Fruit fly (Drosophila melanogaster): ENCODE results near the gene Bub1.

Gene Bub1

DNA sequence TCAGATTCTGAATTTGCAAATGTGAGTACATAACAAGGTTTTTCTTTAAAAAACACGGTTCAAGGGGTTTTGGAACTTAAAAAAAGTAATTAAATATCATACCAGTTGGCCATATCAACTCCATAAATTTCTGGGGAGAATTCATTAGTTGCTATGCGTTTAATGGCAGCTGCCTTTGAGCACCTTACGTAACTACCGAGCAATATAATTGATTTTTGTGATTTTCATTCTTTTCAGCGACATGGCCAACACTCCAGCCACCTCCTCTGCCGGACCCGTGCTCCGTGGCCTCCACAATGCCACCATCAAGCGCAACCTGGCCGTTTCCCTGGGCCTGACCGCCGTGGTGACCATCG, 48.6 kb downstream of the Bub1 start:
- TF ChIP-seq insv (optimal IDR thresholded peaks at IDR 0.05) (no peak), ttk (optimal IDR thresholded peaks at IDR 0.05) (no peak), h (optimal IDR thresholded peaks at IDR 0.05) (no peak), psq (optimal IDR thresholded peaks at IDR 0.05) (no peak), Sin3A (optimal IDR thresholded peaks at IDR 0.05) (no peak), Myc (optimal IDR thresholded peaks at IDR 0.05) (no peak)

DNA sequence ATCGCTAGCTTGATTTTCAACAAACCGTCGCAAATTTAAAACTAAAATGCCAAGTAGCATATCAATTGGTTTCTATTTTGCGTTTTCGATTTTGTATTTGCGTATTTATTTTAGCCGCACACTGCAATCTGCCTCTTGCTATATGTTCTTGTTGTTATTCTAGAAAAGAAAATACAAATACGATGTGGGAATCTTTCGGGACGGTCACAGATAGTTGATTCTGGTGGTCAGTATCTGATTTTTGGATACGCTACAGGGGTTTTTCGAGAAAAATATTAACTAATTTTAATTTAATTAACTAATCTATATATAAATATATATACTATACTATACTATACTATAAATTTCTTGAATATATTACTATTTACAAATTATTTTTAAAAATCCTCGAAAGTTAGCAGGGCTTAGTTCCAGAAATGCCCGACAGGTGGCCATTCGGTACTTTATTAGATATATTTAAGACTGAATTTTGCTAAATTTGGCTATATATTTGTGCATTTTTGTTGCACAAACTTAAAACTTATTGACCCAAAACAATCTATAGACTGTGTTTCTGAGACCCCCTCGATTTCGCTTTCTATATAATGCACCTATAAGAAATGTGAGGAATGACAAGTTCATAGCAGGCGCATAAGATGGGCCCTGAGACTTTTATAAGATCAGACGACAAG, 50.3 kb downstream of the Bub1 start, which contains the start of gene CG14022:
Gene CG14022 (minus strand): TSS at position 51 of the 671 bp plus-strand sequence.
- TF ChIP-seq psq (optimal IDR thresholded peaks at IDR 0.05): no peak
- TF ChIP-seq insv (optimal IDR thresholded peaks at IDR 0.05): no peak
- no peak for TF ChIP-seq h (optimal IDR thresholded peaks at IDR 0.05)
- no peak for TF ChIP-seq Sin3A (optimal IDR thresholded peaks at IDR 0.05)
- TF ChIP-seq ttk (optimal IDR thresholded peaks at IDR 0.05): no peak
- no peak for TF ChIP-seq Myc (optimal IDR thresholded peaks at IDR 0.05)

DNA sequence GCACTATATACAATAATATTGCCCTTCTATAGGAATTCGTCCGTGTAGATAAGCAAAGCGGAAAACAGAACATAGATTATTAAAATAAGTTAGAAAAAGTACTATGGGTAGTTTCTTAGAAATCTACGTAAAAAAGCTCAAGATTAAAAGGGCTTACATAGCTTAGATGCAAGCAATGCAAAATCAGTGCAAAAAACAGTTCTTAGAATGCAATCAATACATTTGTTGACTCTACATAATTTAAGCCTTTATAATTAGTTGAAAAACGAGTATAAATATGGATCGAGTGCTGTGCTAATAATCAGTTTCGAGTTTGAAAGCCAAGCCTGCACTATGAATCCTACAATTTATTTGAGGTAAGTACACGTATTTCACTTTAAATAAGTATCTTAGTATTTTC, 50.9 kb downstream of the Bub1 start, which contains the start of gene TotM:
Gene TotM (plus strand): TSS at position 301 of the 400 bp plus-strand sequence.
- TF ChIP-seq ttk (optimal IDR thresholded peaks at IDR 0.05) (no peak), h (optimal IDR thresholded peaks at IDR 0.05) (no peak), Sin3A (optimal IDR thresholded peaks at IDR 0.05) (no peak), Myc (optimal IDR thresholded peaks at IDR 0.05) (no peak), insv (optimal IDR thresholded peaks at IDR 0.05) (no peak), psq (optimal IDR thresholded peaks at IDR 0.05) (no peak)

DNA sequence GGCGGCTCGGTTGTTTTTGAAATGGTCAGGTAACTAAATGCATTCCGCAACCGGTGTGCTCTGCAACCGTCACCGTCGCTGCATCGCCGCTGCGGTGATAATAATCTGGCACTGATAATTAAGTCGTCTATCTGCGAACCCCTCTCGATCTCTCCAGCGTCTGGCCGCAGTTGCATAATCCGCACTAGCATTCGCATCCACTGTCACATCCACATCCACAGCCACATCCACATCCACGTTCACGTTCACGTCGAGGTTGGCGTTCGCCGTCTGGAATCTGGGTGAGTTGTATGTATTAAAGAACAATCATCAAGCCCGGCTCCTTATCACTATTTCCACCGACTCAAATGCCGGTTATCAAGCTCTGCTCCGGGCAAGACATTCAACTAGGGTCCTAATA, 53.9 kb downstream of the Bub1 start:
- TF ChIP-seq ttk (optimal IDR thresholded peaks at IDR 0.05): no peak
- no peak for TF ChIP-seq insv (optimal IDR thresholded peaks at IDR 0.05)
- TF ChIP-seq Sin3A (optimal IDR thresholded peaks at IDR 0.05): no peak
- TF ChIP-seq psq (optimal IDR thresholded peaks at IDR 0.05): no peak
- no peak for TF ChIP-seq h (optimal IDR thresholded peaks at IDR 0.05)
- no peak for TF ChIP-seq Myc (optimal IDR thresholded peaks at IDR 0.05)
